Worm (Caenorhabditis elegans): Measurements from ENCODE around the gene col-81.

The col-81 gene

ce11 chrII:11045872-11046271, 32.3 kb upstream of the col-81 start, which contains the start of gene col-83:
Gene col-83 (minus strand): TSS chrII:11045972.
- TF ChIP-seq lin-38 (GFP tag; IDR thresholded peaks at IDR 0.05), result 0 out of 2 replicates have a peak, but pooled peaks have one; percentile 13
- TF ChIP-seq dmd-6 (GFP tag; IDR thresholded peaks at IDR 0.05), result no peak
- peak in 1 of 2 experiments; percentile 7 for TF ChIP-seq unc-62 (GFP tag; optimal IDR thresholded peaks at IDR 0.05 in 1 of 2)
- no peak for TF ChIP-seq unc-62 (tag; optimal IDR thresholded peaks at IDR 0.05)
- TF ChIP-seq fos-1 (tag; optimal IDR thresholded peaks at IDR 0.05), result no peak
- TF ChIP-seq dmd-9 (GFP tag; IDR thresholded peaks at IDR 0.05), result no peak

ce11 chrII:11044193-11044568, 30.6 kb upstream of the col-81 start:
- TF ChIP-seq set-16 (GFP tag; IDR thresholded peaks at IDR 0.05) (peak; percentile 79), lin-13 (GFP tag; optimal IDR thresholded peaks at IDR 0.05) (no peak)

DNA sequence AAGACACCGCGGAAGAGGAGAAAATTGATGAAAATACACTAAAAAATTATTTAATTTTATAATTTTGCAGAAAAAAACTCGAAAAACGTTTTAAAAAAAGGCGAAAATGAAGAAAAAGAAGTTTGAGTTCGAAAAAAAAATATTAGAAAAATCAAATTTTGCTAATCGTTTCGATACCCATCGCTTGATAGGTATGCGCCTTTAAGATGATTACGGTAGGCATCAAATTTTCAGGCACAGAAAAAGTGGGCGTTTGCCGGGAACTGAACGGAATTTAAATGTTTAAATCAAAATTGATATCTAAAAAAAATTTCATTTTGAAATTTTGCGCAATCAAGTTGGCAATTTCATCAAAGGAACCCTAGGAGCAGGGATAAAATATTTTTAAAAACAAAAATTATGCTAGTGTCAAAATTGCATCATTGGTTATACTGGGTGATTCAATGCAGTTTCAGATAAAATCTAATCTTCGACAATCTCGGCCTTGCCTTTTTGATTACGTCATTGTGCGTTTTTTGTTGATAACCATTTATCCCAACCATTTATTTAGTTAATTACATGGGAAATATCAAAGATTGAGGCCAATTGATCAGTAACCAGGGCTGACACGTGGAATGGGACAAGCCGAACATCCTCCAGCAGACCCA, 30.1 kb upstream of the col-81 start:
- TF ChIP-seq sdz-12 (GFP tag; optimal IDR thresholded peaks at IDR 0.05) (no peak), unc-62 (GFP tag; optimal IDR thresholded peaks at IDR 0.05 in 1 of 2) (peak in 1 of 2 experiments; percentile 23), unc-62 (tag; optimal IDR thresholded peaks at IDR 0.05) (no peak)

- TF ChIP-seq T26A8.4 (GFP tag; IDR thresholded peaks at IDR 0.05) (peak; percentile 62; the same call in 1 of the 2 replicates), spr-3 (GFP tag; optimal IDR thresholded peaks at IDR 0.05) (no peak), mxl-3 (GFP tag; optimal IDR thresholded peaks at IDR 0.05) (peak; percentile 56), jun-1 (tag; optimal IDR thresholded peaks at IDR 0.05) (peak; percentile 38), ctbp-1 (GFP tag; IDR thresholded peaks at IDR 0.05) (peak; percentile 56; the same call in 1 of the 2 replicates), lin-1 (GFP tag; IDR thresholded peaks at IDR 0.05) (no peak; the same call in 1 of the 2 replicates), ceh-28 (tag; optimal IDR thresholded peaks at IDR 0.05) (peak; percentile 58), nhr-77 (tag; optimal IDR thresholded peaks at IDR 0.05) (peak; percentile 80), vab-7 (GFP tag; IDR thresholded peaks at IDR 0.05) (peak; percentile 54; the same call in 1 of the 2 replicates), pqm-1 (tag; optimal IDR thresholded peaks at IDR 0.05) (no peak), rbr-2 (tag; optimal IDR thresholded peaks at IDR 0.05) (peak; percentile 89), dpl-1 (GFP tag; optimal IDR thresholded peaks at IDR 0.05) (peak; percentile 58), daf-16 (GFP tag; optimal IDR thresholded peaks at IDR 0.05) (peak in 1 of 2 experiments; percentile 13), daf-16 (tag; optimal IDR thresholded peaks at IDR 0.05) (peak; percentile 67), nhr-11 (tag; optimal IDR thresholded peaks at IDR 0.05) (peak; percentile 58), duxl-1 (tag; optimal IDR thresholded peaks at IDR 0.05; ENCODE audit: poor library complexity) (peak; percentile 59), F37D6.2 (tag; optimal IDR thresholded peaks at IDR 0.05) (peak; percentile 42), mdl-1 (tag; optimal IDR thresholded peaks at IDR 0.05) (peak; percentile 58 to 80), nhr-10 (tag; optimal IDR thresholded peaks at IDR 0.05) (no peak), lin-38 (GFP tag; IDR thresholded peaks at IDR 0.05) (peak; percentile 52), daf-8 (GFP tag; IDR thresholded peaks at IDR 0.05) (no peak), hlh-30 (tag; optimal IDR thresholded peaks at IDR 0.05; ENCODE audit: insufficient read depth) (peak; percentile 78), dmd-8 (GFP tag; IDR thresholded peaks at IDR 0.05) (peak; percentile 45; the same call in 1 of the 2 replicates), egl-43 (GFP tag; IDR thresholded peaks at IDR 0.05) (peak; percentile 55; the same call in 1 of the 2 replicates), ceh-44 (GFP tag; IDR thresholded peaks at IDR 0.05) (no peak), nhr-237 (tag; optimal IDR thresholded peaks at IDR 0.05) (no peak), set-16 (GFP tag; IDR thresholded peaks at IDR 0.05) (peak; percentile 85), pha-4 (GFP tag; IDR thresholded peaks at IDR 0.05) (peak; percentile 75), pha-4 (tag; optimal IDR thresholded peaks at IDR 0.05) (no peak), mes-2 (tag; optimal IDR thresholded peaks at IDR 0.05; ENCODE audit: poor library complexity, severe bottlenecking) (peak; percentile 62), fos-1 (tag; optimal IDR thresholded peaks at IDR 0.05) (no peak), hif-1 (tag; optimal IDR thresholded peaks at IDR 0.05) (peak; percentile 4 to 89), ceh-82 (tag; optimal IDR thresholded peaks at IDR 0.05) (no peak), mxl-2 (GFP tag; conservative IDR thresholded peaks at IDR 0.05) (0 out of 2 replicates have a peak, but pooled peaks have one; percentile 15), mep-1 (tag; optimal IDR thresholded peaks at IDR 0.05) (peak; percentile 92), nhr-6 (tag; optimal IDR thresholded peaks at IDR 0.05) (peak; percentile 88), fkh-10 (GFP tag; optimal IDR thresholded peaks at IDR 0.05) (peak; percentile 66), nhr-28 (tag; optimal IDR thresholded peaks at IDR 0.05) (peak; percentile 91)
Observed at ce11 chrII:11042878-11043331, 29.3 kb upstream of the col-81 start.

Measured in whole organism, L4 larva.